Worm (Caenorhabditis elegans): ENCODE data around the gene T28F3.8.

Gene T28F3.8

ce11 chrIV:17342179-17342578 lies 35.1 kb upstream of the T28F3.8 start, which contains the start of gene C49C3.9:
C49C3.9 (minus strand) TSS chrIV:17342314.
- TF ChIP-seq lir-3 (tag; optimal IDR thresholded peaks at IDR 0.05) (no peak), nhr-10 (tag; optimal IDR thresholded peaks at IDR 0.05) (no peak), mep-1 (tag; optimal IDR thresholded peaks at IDR 0.05) (no peak), snpc-1.2 (GFP tag; IDR thresholded peaks at IDR 0.05) (no peak), F37D6.2 (tag; optimal IDR thresholded peaks at IDR 0.05) (no peak), hif-1 (tag; optimal IDR thresholded peaks at IDR 0.05) (no peak), nhr-28 (tag; optimal IDR thresholded peaks at IDR 0.05) (peak; percentile 76), nhr-41 (GFP tag; IDR thresholded peaks at IDR 0.05) (peak; percentile 83; the same call in 1 of the 2 replicates), lin-29 (GFP tag; IDR thresholded peaks at IDR 0.05) (no peak), dmd-6 (GFP tag; IDR thresholded peaks at IDR 0.05) (peak; percentile 74), ztf-11 (tag; optimal IDR thresholded peaks at IDR 0.05) (no peak), lin-1 (GFP tag; IDR thresholded peaks at IDR 0.05) (peak; percentile 77; the same call in 1 of the 2 replicates), pqm-1 (tag; optimal IDR thresholded peaks at IDR 0.05) (peak; percentile 99)

ce11 chrIV:17341033-17341432 lies 33.9 kb upstream of the T28F3.8 start:
- TF ChIP-seq nhr-10 (tag; optimal IDR thresholded peaks at IDR 0.05) (no peak), unc-62 (GFP tag; optimal IDR thresholded peaks at IDR 0.05 in 1 of 2) (peak in 1 of 2 experiments; percentile 95), unc-62 (tag; optimal IDR thresholded peaks at IDR 0.05) (no peak)

DNA sequence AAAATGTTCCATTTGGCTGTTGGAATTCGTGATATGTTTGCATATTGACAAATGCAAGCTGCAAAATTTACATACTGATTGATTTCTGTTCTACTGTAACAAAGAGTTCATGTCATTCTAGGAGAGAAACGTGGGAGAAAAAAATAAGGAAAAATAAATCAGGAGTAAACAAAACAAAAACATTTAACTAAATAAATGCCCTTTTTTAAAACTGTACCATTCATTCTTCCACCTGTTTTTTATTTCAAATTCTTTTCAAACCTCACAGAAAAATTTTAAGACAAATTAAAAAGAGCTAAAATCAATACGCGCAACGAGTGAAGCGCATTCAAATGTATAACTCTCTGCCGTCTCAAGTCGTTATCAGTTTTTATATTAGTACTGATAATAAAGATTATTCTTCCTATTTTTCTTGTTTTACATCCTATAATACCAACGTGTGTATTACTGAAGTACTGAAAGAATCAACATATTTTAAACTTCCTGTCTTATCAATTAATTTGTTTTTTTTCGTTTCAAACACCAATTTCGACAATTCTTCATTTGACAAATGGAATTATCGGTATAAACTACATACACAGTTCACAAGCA lies 31.9 kb upstream of the T28F3.8 start, which contains the start of gene C49C3.10:
C49C3.10 (minus strand) TSS at position 51 of the 591 bp plus-strand sequence.
- TF ChIP-seq daf-12 (tag; optimal IDR thresholded peaks at IDR 0.05) = no peak
- no peak for TF ChIP-seq nhr-6 (tag; optimal IDR thresholded peaks at IDR 0.05)
- TF ChIP-seq nhr-41 (GFP tag; IDR thresholded peaks at IDR 0.05) = no peak
- no peak for TF ChIP-seq set-16 (GFP tag; IDR thresholded peaks at IDR 0.05)
- no peak for TF ChIP-seq tag-97 (GFP tag; IDR thresholded peaks at IDR 0.05)
- no peak for TF ChIP-seq skn-1 (tag; optimal IDR thresholded peaks at IDR 0.05)
- TF ChIP-seq fkh-10 (GFP tag; optimal IDR thresholded peaks at IDR 0.05) = no peak
- TF ChIP-seq php-3 (GFP tag; IDR thresholded peaks at IDR 0.05) = no peak
- TF ChIP-seq aly-2 (tag; optimal IDR thresholded peaks at IDR 0.05) = no peak
- TF ChIP-seq zag-1 (tag; optimal IDR thresholded peaks at IDR 0.05) = no peak
- no peak for TF ChIP-seq rbr-2 (tag; optimal IDR thresholded peaks at IDR 0.05)
- TF ChIP-seq lir-3 (tag; optimal IDR thresholded peaks at IDR 0.05) = no peak
- TF ChIP-seq dve-1 (tag; optimal IDR thresholded peaks at IDR 0.05; ENCODE audit: insufficient read depth) = peak; percentile 66
- TF ChIP-seq fos-1 (tag; optimal IDR thresholded peaks at IDR 0.05) = no peak
- no peak for TF ChIP-seq hif-1 (tag; optimal IDR thresholded peaks at IDR 0.05)
- no peak for TF ChIP-seq Y105C5A.15 (GFP tag; IDR thresholded peaks at IDR 0.05)
- TF ChIP-seq lin-15B (tag; optimal IDR thresholded peaks at IDR 0.05) = no peak
- TF ChIP-seq F44E2.7 (GFP tag; IDR thresholded peaks at IDR 0.05) = no peak
- no peak for TF ChIP-seq lin-29 (GFP tag; IDR thresholded peaks at IDR 0.05)
- TF ChIP-seq nhr-77 (tag; optimal IDR thresholded peaks at IDR 0.05) = peak; percentile 79
- TF ChIP-seq T20F7.1 (GFP tag; optimal IDR thresholded peaks at IDR 0.05) = no peak
- no peak for TF ChIP-seq gei-8 (GFP tag; optimal IDR thresholded peaks at IDR 0.05)
- TF ChIP-seq ceh-82 (tag; optimal IDR thresholded peaks at IDR 0.05) = no peak
- TF ChIP-seq snpc-1.2 (GFP tag; IDR thresholded peaks at IDR 0.05) = no peak
- TF ChIP-seq nhr-28 (tag; optimal IDR thresholded peaks at IDR 0.05) = peak; percentile 73
- TF ChIP-seq nhr-237 (tag; optimal IDR thresholded peaks at IDR 0.05) = no peak
- no peak for TF ChIP-seq nhr-48 (tag; optimal IDR thresholded peaks at IDR 0.05)
- no peak for TF ChIP-seq D1046.2 (GFP tag; IDR thresholded peaks at IDR 0.05)
- TF ChIP-seq ztf-11 (tag; optimal IDR thresholded peaks at IDR 0.05) = no peak
- no peak for TF ChIP-seq nhr-111 (GFP tag; optimal IDR thresholded peaks at IDR 0.05)
- TF ChIP-seq pqm-1 (tag; optimal IDR thresholded peaks at IDR 0.05) = peak; percentile 72
- TF ChIP-seq lsy-2 (tag; optimal IDR thresholded peaks at IDR 0.05) = no peak
- no peak for TF ChIP-seq snpc-4 (tag; optimal IDR thresholded peaks at IDR 0.05)
- TF ChIP-seq sdz-12 (GFP tag; optimal IDR thresholded peaks at IDR 0.05) = no peak
- TF ChIP-seq T26A8.4 (GFP tag; IDR thresholded peaks at IDR 0.05) = no peak
- TF ChIP-seq ama-1 (optimal IDR thresholded peaks at IDR 0.05) = no peak
- no peak for TF ChIP-seq ceh-20 (GFP tag; IDR thresholded peaks at IDR 0.05)
- TF ChIP-seq F10B5.3 (tag; optimal IDR thresholded peaks at IDR 0.05) = no peak
- TF ChIP-seq zfp-2 (tag; optimal IDR thresholded peaks at IDR 0.05) = no peak
- TF ChIP-seq dmd-6 (GFP tag; IDR thresholded peaks at IDR 0.05) = peak; percentile 46
- TF ChIP-seq mdl-1 (tag; optimal IDR thresholded peaks at IDR 0.05) = no peak
